Worm (Caenorhabditis elegans): ENCODE results near the gene ZK381.8.

DNA sequence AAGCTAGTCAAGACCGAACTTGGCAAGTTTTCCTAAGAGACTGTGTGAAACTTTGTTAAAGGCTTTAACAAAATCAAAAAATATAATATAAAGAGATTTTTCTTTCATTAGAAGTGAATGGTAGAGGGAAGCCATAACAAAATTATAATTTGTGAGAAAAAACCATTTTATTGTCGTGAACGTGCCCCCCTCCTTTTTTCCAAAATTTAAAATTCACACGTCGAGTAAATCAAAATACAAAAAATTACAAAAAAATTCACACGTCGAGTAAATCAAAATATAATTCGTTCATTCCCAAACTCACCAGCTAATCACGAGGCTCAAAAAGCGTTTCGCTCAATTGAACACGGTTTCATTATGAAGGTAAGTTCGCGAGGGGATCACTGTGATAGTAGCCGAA, 39.4 kb upstream of the ZK381.8 start, which contains the start of gene C25A8.2:
- TF ChIP-seq ztf-4 (tag; optimal IDR thresholded peaks at IDR 0.05) (no peak), lin-39 (tag; optimal IDR thresholded peaks at IDR 0.05) (no peak), unc-62 (GFP tag; optimal IDR thresholded peaks at IDR 0.05) (no peak), elt-3 (tag; optimal IDR thresholded peaks at IDR 0.05) (no peak), aly-2 (tag; optimal IDR thresholded peaks at IDR 0.05) (no peak), mdl-1 (tag; optimal IDR thresholded peaks at IDR 0.05) (no peak), egl-27 (tag; optimal IDR thresholded peaks at IDR 0.05) (no peak), sea-2 (GFP tag; optimal IDR thresholded peaks at IDR 0.05) (no peak), ceh-16 (tag; optimal IDR thresholded peaks at IDR 0.05) (no peak), nhr-25 (tag; optimal IDR thresholded peaks at IDR 0.05) (no peak), nhr-237 (tag; optimal IDR thresholded peaks at IDR 0.05) (no peak), ztf-11 (tag; optimal IDR thresholded peaks at IDR 0.05) (no peak), lin-15B (tag; optimal IDR thresholded peaks at IDR 0.05) (no peak), nhr-11 (tag; optimal IDR thresholded peaks at IDR 0.05) (no peak)
